Worm (Caenorhabditis elegans) whole organism, L4 larva: ENCODE results near the gene T16G1.5.
A peak's percentile ranks its signal among the peaks of the same experiment; 100 is the strongest.

Experiments used
- nhr-237 ChIP-seq: sonication (generic microtip); optimal IDR thresholded peaks from 2 replicates; lab custom pipeline; 2017; ENCODE audit warnings: missing biosample characterization, missing genetic modification characterization
- nhr-41 ChIP-seq: fragments of 200-800 bp; sonication (Bioruptor generic); IDR thresholded peaks from 2 replicates; pipeline ENCODE4 v1.3.6; 2022; ENCODE audit warnings: missing genetic modification reagents, missing genetic modification characterization, missing compliant biosample characterization
- pqm-1 ChIP-seq: sonication (generic microtip); optimal IDR thresholded peaks from 2 replicates; lab custom pipeline; 2017; ENCODE audit warnings: missing biosample characterization, missing genetic modification characterization
- unc-62 ChIP-seq, 3 experiments: fragments of 150-350 bp in 1 of 3; sonication (generic microtip); optimal IDR thresholded peaks in 2 of 3; peaks in 1 of 3; 1 replicate in 1 of 3; 2 replicates in 2 of 3; lab custom pipeline; 2014 to 2017; ENCODE audit warnings: missing biosample characterization in 3 of 3, missing genetic modification characterization in 3 of 3, missing genetic modification reagents in 3 of 3, missing genotype in 1 of 3

DNA sequence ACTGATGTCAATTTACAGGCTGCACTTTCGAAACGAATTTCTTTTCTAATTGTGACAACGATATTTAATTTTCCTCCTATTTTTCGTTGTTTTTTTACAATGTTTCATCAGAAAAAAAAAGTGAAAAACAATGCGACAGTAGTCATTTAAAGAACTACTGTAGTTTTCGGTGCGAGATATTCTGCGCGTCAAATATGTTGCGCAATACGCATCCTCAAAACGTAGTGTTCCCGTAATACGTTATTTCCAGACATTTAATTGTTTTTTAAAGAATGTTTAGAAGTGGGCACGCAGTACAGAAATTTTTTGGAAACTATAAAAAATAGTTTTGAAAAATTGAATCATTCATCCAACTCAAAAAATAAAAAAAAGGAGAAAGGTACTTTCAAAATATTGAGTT lies 34.7 kb upstream of the T16G1.5 start:
- TF ChIP-seq unc-62 (GFP tag; optimal IDR thresholded peaks at IDR 0.05 in 1 of 2; lab: Kevin White, UChicago): peak in 1 of 2 experiments; percentile 59
- TF ChIP-seq unc-62 (tag; optimal IDR thresholded peaks at IDR 0.05; lab: Kevin White, UChicago): no peak
- TF ChIP-seq pqm-1 (tag; lab: Kevin White, UChicago): no peak
- no peak for TF ChIP-seq nhr-237
- no peak for TF ChIP-seq nhr-41
